Fruit fly (Drosophila melanogaster) whole organism, pupa: Measurements from ENCODE around the gene raptor.
A peak's percentile ranks its signal among the peaks of the same experiment; 100 is the strongest.

Source experiments
- CG10348 ChIP-seq: fragments of 200-800 bp; sonication (Bioruptor generic); IDR thresholded peaks from 2 replicates; pipeline ENCODE4 v1.3.6; 2022; ENCODE audit warnings: missing biosample characterization, missing genetic modification characterization
- CG12605 ChIP-seq: fragments of 200-800 bp; sonication (Bioruptor generic); IDR thresholded peaks from 2 replicates; pipeline ENCODE4 v1.3.6; 2022; ENCODE audit warnings: missing biosample characterization, missing genetic modification characterization
- CG13204 ChIP-seq: fragments of 200-800 bp; sonication (Bioruptor generic); optimal IDR thresholded peaks from 2 replicates; lab custom pipeline; 2018; ENCODE audit warnings: missing biosample characterization, mild to moderate bottlenecking, missing genetic modification characterization, moderate library complexity
- CG14655 ChIP-seq: fragments of 200-800 bp; sonication (Bioruptor generic); optimal IDR thresholded peaks from 3 replicates; lab custom pipeline; 2017; ENCODE audit warnings: mild to moderate bottlenecking, missing biosample characterization, missing genetic modification reagents, missing genetic modification characterization
- CG15710 ChIP-seq: fragments of 200-800 bp; sonication (Bioruptor generic); optimal IDR thresholded peaks from 2 replicates; lab custom pipeline; 2018; ENCODE audit warnings: missing biosample characterization, mild to moderate bottlenecking, missing genetic modification characterization, moderate library complexity
- CG17806 ChIP-seq: fragments of 200-800 bp; sonication (Bioruptor generic); optimal IDR thresholded peaks from 2 replicates; lab custom pipeline; 2018; ENCODE audit warnings: missing biosample characterization, mild to moderate bottlenecking, missing genetic modification characterization, moderate library complexity
- CG32121 ChIP-seq: fragments of 200-800 bp; sonication (Bioruptor generic); IDR thresholded peaks from 2 replicates; pipeline ENCODE4 v1.3.6; 2022; ENCODE audit warnings: missing biosample characterization, missing genetic modification characterization
- CG34367 ChIP-seq: fragments of 200-800 bp; sonication (Bioruptor generic); optimal IDR thresholded peaks from 2 replicates; lab custom pipeline; 2018; ENCODE audit warnings: missing biosample characterization, mild to moderate bottlenecking, missing genetic modification characterization
- CG4496 ChIP-seq: fragments of 200-800 bp; sonication (Bioruptor generic); IDR thresholded peaks from 3 replicates; pipeline ENCODE4 v1.3.6; 2022; ENCODE audit warnings: missing biosample characterization, missing genetic modification characterization
- CG8159 ChIP-seq: fragments of 200-800 bp; sonication (Bioruptor generic); optimal IDR thresholded peaks from 3 replicates; lab custom pipeline; 2018; ENCODE audit warnings: missing biosample characterization, mild to moderate bottlenecking, missing genetic modification characterization, moderate library complexity
- CG8301 ChIP-seq: fragments of 200-800 bp; sonication (Bioruptor generic); optimal IDR thresholded peaks from 2 replicates; lab custom pipeline; 2018; ENCODE audit warnings: missing biosample characterization, mild to moderate bottlenecking, missing genetic modification characterization
- CG9948 ChIP-seq: fragments of 200-800 bp; sonication (Bioruptor generic); optimal IDR thresholded peaks from 2 replicates; lab custom pipeline; 2018; ENCODE audit warnings: missing biosample characterization, mild to moderate bottlenecking, missing genetic modification characterization, moderate library complexity
- D1 ChIP-seq: fragments of 200-800 bp; sonication (Bioruptor generic); optimal IDR thresholded peaks from 2 replicates; lab custom pipeline; 2018; ENCODE audit warnings: missing biosample characterization, mild to moderate bottlenecking, missing genetic modification characterization, moderate library complexity
- EcR ChIP-seq: fragments of 200-800 bp; sonication (Bioruptor generic); optimal IDR thresholded peaks from 3 replicates; lab custom pipeline; 2019; ENCODE audit warnings: missing biosample characterization, missing genetic modification characterization, mild to moderate bottlenecking, moderate library complexity, missing genetic modification reagents
- Ets98B ChIP-seq: fragments of 200-800 bp; sonication (Bioruptor generic); IDR thresholded peaks from 2 replicates; pipeline ENCODE4 v1.3.6; 2022; ENCODE audit warnings: missing biosample characterization, missing genetic modification characterization
- Pif1A ChIP-seq: fragments of 200-800 bp; sonication (Bioruptor generic); optimal IDR thresholded peaks from 3 replicates; lab custom pipeline; 2016; ENCODE audit warnings: missing biosample characterization, missing genetic modification characterization
- Pif1B ChIP-seq: fragments of 200-800 bp; sonication (Bioruptor generic); optimal IDR thresholded peaks from 3 replicates; lab custom pipeline; 2016; ENCODE audit warnings: missing biosample characterization, missing genetic modification characterization
- Snoo ChIP-seq: fragments of 200-800 bp; sonication (Bioruptor generic); optimal IDR thresholded peaks from 3 replicates; lab custom pipeline; 2017; ENCODE audit warnings: missing biosample characterization, mild to moderate bottlenecking, missing genetic modification characterization, inconsistent platforms
- fd96Ca ChIP-seq: fragments of 200-800 bp; sonication (Bioruptor generic); IDR thresholded peaks from 3 replicates; pipeline ENCODE4 v1.3.6; 2022; ENCODE audit warnings: missing biosample characterization, missing genetic modification characterization
- gl ChIP-seq: fragments of 200-800 bp; sonication (Bioruptor generic); optimal IDR thresholded peaks from 2 replicates; lab custom pipeline; 2018; ENCODE audit warnings: missing biosample characterization, mild to moderate bottlenecking, missing genetic modification characterization
- rn ChIP-seq: fragments of 200-800 bp; sonication (Bioruptor generic); IDR thresholded peaks from 2 replicates; pipeline ENCODE4 v1.3.6; 2022; ENCODE audit warnings: missing biosample characterization, missing genetic modification characterization

Gene raptor

dm6 chrX:6094078-6094477 is 4.1 kb upstream of the raptor start:
- no peak for TF ChIP-seq CG10348 (GFP tag; lab: Robert Waterston, UW)
- TF ChIP-seq CG12605 (GFP tag; lab: Robert Waterston, UW): no peak
- TF ChIP-seq CG32121 (GFP tag; lab: Robert Waterston, UW): no peak
- TF ChIP-seq Pif1A (GFP tag; lab: Kevin White, UChicago): no peak
- TF ChIP-seq Ets98B (GFP tag; lab: Robert Waterston, UW): no peak
- TF ChIP-seq, all 21 proteins: peak for 0

- TF ChIP-seq CG14655 (GFP tag; lab: Kevin White, UChicago) (peak; percentile 9), CG8159 (tag; lab: Kevin White, UChicago) (no peak), Snoo (tag; lab: Kevin White, UChicago) (no peak), CG34367 (tag; lab: Kevin White, UChicago) (no peak), CG15710 (tag; lab: Kevin White, UChicago) (no peak), Ets98B (GFP tag; lab: Robert Waterston, UW) (no peak)
- TF ChIP-seq, all 21 proteins: peak for 1
Observed at dm6 chrX:6092235-6092634, 2.2 kb upstream of the raptor start.

- TF ChIP-seq gl (tag; lab: Kevin White, UChicago) (no peak), CG32121 (GFP tag; lab: Robert Waterston, UW) (peak; percentile 67), CG4496 (GFP tag; lab: Robert Waterston, UW) (peak; percentile 56; the same call in 2 of the 3 replicates), CG8301 (peak; percentile 50), D1 (tag; lab: Kevin White, UChicago) (no peak), CG15710 (tag; lab: Kevin White, UChicago) (peak; percentile 30), Snoo (tag; lab: Kevin White, UChicago) (peak; percentile 9), Pif1B (GFP tag; lab: Kevin White, UChicago) (peak; percentile 37), CG17806 (tag; lab: Kevin White, UChicago) (peak; percentile 24), CG13204 (GFP tag; lab: Kevin White, UChicago) (no peak), CG12605 (GFP tag; lab: Robert Waterston, UW) (peak; percentile 54; the same call in 1 of the 2 replicates), CG9948 (tag; lab: Kevin White, UChicago) (peak; percentile 21), CG8159 (tag; lab: Kevin White, UChicago) (peak; percentile 12), fd96Ca (peak; percentile 75), CG34367 (tag; lab: Kevin White, UChicago) (peak; percentile 23), Pif1A (GFP tag; lab: Kevin White, UChicago) (peak; percentile 59), CG10348 (GFP tag; lab: Robert Waterston, UW) (no peak), EcR (GFP tag; lab: Kevin White, UChicago) (no peak), Ets98B (GFP tag; lab: Robert Waterston, UW) (peak; percentile 64), rn (GFP tag; lab: Robert Waterston, UW) (no peak)
- TF ChIP-seq, all 21 proteins: peak for 14
Observed at dm6 chrX:6090809-6091667, 1.0 kb upstream of the raptor start, which contains the start of the genes Nep1 and Mipp2. Nep1 (plus strand) TSS chrX:6091205. Mipp2 (minus strand) TSS chrX:6091471.

dm6 chrX:6081296-6081695 is 8.7 kb downstream of the raptor start, which contains the start of gene CG4660:
CG4660 (minus strand) TSS chrX:6081372.
- TF ChIP-seq Pif1B (GFP tag; lab: Kevin White, UChicago): no peak
- peak; percentile 88 for TF ChIP-seq CG12605 (GFP tag; lab: Robert Waterston, UW)

dm6 chrX:6077686-6078085 is 12.3 kb downstream of the raptor start, which contains the start of gene CG4666:
CG4666 (minus strand) TSS chrX:6077786.
- TF ChIP-seq CG15710 (tag; lab: Kevin White, UChicago): no peak
- no peak for TF ChIP-seq CG32121 (GFP tag; lab: Robert Waterston, UW)
- no peak for TF ChIP-seq gl (tag; lab: Kevin White, UChicago)
- TF ChIP-seq CG13204 (GFP tag; lab: Kevin White, UChicago): no peak
- no peak for TF ChIP-seq CG34367 (tag; lab: Kevin White, UChicago)
- TF ChIP-seq CG4496 (GFP tag; lab: Robert Waterston, UW): no peak
- TF ChIP-seq CG9948 (tag; lab: Kevin White, UChicago): no peak
- no peak for TF ChIP-seq D1 (tag; lab: Kevin White, UChicago)
- TF ChIP-seq Ets98B (GFP tag; lab: Robert Waterston, UW): no peak

dm6 chrX:6077043-6077547 is 12.9 kb downstream of the raptor start:
- TF ChIP-seq rn (GFP tag; lab: Robert Waterston, UW): peak; percentile 45; the same call in 1 of the 2 replicates
- TF ChIP-seq fd96Ca: no peak
- TF ChIP-seq Ets98B (GFP tag; lab: Robert Waterston, UW): peak; percentile 80
- no peak for TF ChIP-seq gl (tag; lab: Kevin White, UChicago)
- TF ChIP-seq EcR (GFP tag; lab: Kevin White, UChicago): peak; percentile 28
- peak; percentile 60 for TF ChIP-seq Pif1B (GFP tag; lab: Kevin White, UChicago)
- no peak for TF ChIP-seq D1 (tag; lab: Kevin White, UChicago)
- TF ChIP-seq CG13204 (GFP tag; lab: Kevin White, UChicago): peak; percentile 67
- peak; percentile 79 for TF ChIP-seq CG32121 (GFP tag; lab: Robert Waterston, UW)
- TF ChIP-seq CG17806 (tag; lab: Kevin White, UChicago): peak; percentile 56
- peak; percentile 63 for TF ChIP-seq CG9948 (tag; lab: Kevin White, UChicago)
- TF ChIP-seq CG10348 (GFP tag; lab: Robert Waterston, UW): no peak
- TF ChIP-seq CG15710 (tag; lab: Kevin White, UChicago): peak; percentile 74
- TF ChIP-seq Pif1A (GFP tag; lab: Kevin White, UChicago): peak; percentile 33
- peak; percentile 45 for TF ChIP-seq Snoo (tag; lab: Kevin White, UChicago)
- TF ChIP-seq CG4496 (GFP tag; lab: Robert Waterston, UW): peak; percentile 72
- TF ChIP-seq CG14655 (GFP tag; lab: Kevin White, UChicago): peak; percentile 84
- TF ChIP-seq CG34367 (tag; lab: Kevin White, UChicago): peak; percentile 48
- peak; percentile 72 for TF ChIP-seq CG8159 (tag; lab: Kevin White, UChicago)
- TF ChIP-seq CG12605 (GFP tag; lab: Robert Waterston, UW): peak; percentile 65; the same call in 1 of the 2 replicates
- TF ChIP-seq CG8301: peak; percentile 75
- TF ChIP-seq, all 21 proteins: peak for 17
